Fruit fly (Drosophila melanogaster): ENCODE data around the gene Vml.
A peak's percentile ranks its signal among the peaks of the same experiment; 100 is the strongest.

Vml gene

DNA sequence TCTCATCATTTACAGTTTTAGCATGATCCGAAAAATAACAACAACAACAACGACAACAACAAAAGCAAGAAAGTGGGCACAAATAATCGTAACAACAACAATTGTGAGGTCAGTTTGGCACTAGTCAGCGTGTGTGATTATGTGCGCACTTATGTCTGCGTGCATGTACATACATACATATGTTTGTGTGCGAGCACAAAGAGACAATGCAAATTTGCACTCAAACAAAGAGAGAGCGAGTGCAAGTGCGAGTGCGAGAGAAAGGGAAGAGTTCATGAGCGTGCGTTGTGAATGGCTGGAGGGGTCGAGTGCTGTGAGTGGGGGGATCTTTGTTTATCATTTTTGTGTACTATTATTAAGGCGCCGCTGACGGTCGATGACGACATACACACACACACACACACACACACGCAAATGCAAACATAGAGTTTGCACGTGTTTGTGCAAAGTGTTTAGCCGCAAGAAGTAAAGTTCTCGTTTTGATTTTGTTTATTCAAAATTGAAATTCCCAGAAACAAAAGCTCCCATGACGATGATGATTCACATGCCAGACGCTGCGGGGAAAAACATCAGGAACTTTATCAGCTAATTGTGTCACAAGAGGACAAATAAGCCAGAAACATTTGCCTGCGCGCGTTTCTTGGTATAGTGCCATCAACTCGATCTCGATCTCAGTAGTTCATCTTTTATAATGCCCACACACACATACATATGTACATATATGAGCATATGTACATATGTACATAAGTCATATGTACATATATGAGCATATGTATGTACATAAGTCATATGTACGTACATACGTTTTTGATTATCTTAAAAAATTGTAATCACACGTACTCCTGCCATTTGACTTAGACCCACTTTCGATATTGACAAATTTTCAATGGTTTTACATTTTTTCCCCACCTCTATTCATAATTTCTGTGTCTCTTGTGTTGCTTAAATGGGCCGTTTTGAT is 19.1 kb downstream of the Vml start:
- peak; percentile 34 for TF ChIP-seq CG34367 (tag; optimal IDR thresholded peaks at IDR 0.05)
- peak; percentile 73 for TF ChIP-seq Snoo (tag; optimal IDR thresholded peaks at IDR 0.05)
- peak; percentile 77 for TF ChIP-seq Ets98B (GFP tag; IDR thresholded peaks at IDR 0.05)
- TF ChIP-seq CG32121 (GFP tag; IDR thresholded peaks at IDR 0.05), result peak; percentile 68
- TF ChIP-seq CG4496 (GFP tag; IDR thresholded peaks at IDR 0.05), result peak; percentile 81
- TF ChIP-seq CG9948 (tag; optimal IDR thresholded peaks at IDR 0.05), result peak; percentile 36
- 0 out of 2 replicates have a peak, but pooled peaks have one; percentile 38 for TF ChIP-seq CG12605 (GFP tag; IDR thresholded peaks at IDR 0.05)
- TF ChIP-seq Pif1A (GFP tag; optimal IDR thresholded peaks at IDR 0.05), result peak; percentile 73
- 0 out of 2 replicates have a peak, but pooled peaks have one; percentile 23 for TF ChIP-seq rn (GFP tag; IDR thresholded peaks at IDR 0.05)
- peak; percentile 26 for TF ChIP-seq CG17806 (tag; optimal IDR thresholded peaks at IDR 0.05)
- peak; percentile 47 for TF ChIP-seq CG14655 (GFP tag; optimal IDR thresholded peaks at IDR 0.05)
- no peak for TF ChIP-seq CG10348 (GFP tag; IDR thresholded peaks at IDR 0.05)
- peak; percentile 65 for TF ChIP-seq Pif1B (GFP tag; optimal IDR thresholded peaks at IDR 0.05)
- peak; percentile 30 for TF ChIP-seq CG8301 (tag; optimal IDR thresholded peaks at IDR 0.05)
- peak; percentile 65; the same call in 1 of the 3 replicates for TF ChIP-seq fd96Ca (GFP tag; IDR thresholded peaks at IDR 0.05)
- TF ChIP-seq CG8159 (tag; optimal IDR thresholded peaks at IDR 0.05), result peak; percentile 21
- peak; percentile 6 for TF ChIP-seq CG15710 (tag; optimal IDR thresholded peaks at IDR 0.05)
- no peak for TF ChIP-seq CG13204 (GFP tag; optimal IDR thresholded peaks at IDR 0.05)
- TF ChIP-seq D1 (tag; optimal IDR thresholded peaks at IDR 0.05), result no peak
- TF ChIP-seq gl (tag; optimal IDR thresholded peaks at IDR 0.05), result peak; percentile 28
- peak; percentile 91 for TF ChIP-seq EcR (GFP tag; optimal IDR thresholded peaks at IDR 0.05)

DNA sequence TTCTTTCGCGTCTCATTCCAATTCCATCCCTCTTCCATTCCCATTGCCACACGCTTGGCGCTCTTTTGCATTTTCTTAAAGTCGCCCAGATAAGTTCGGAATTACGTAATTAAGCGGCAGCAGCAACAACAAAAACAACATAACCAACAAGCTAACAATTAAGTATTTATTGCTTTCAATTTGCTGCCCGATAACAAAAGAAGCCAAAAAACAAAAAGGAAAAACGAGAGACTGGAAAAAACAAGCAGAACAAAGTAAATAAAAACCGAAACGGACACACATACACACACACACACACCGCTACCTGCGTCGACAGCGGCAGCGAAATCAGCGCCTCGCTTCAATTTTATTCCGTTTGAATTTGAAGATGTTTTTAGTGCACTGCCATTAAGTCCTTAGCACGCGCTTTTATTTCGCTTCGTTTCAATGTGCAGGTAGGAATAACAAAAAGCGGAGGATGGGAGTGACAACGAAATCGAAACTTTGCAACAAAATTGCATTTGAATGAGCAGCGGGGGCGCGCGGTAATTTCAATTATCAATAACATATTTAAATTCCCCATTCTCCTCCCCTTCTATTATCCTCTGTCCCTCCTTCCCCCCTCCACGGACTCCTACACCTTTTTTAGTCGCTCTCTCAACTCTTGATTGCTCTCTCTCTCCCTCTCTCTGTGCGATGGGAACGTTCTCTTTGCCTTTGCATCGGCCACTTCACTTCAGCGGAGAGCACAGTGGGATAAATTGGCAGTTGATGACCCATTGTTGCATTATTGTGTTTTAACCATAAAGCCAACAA is 20.0 kb downstream of the Vml start, which contains the start of gene Raf:
Gene Raf, plus strand, starts transcription at position 32 of the 795 bp plus-strand sequence.
- no peak for TF ChIP-seq EcR (GFP tag; optimal IDR thresholded peaks at IDR 0.05)
- no peak for TF ChIP-seq CG9948 (tag; optimal IDR thresholded peaks at IDR 0.05)
- no peak for TF ChIP-seq rn (GFP tag; IDR thresholded peaks at IDR 0.05)
- peak; percentile 42; the same call in 1 of the 2 replicates for TF ChIP-seq CG12605 (GFP tag; IDR thresholded peaks at IDR 0.05)
- TF ChIP-seq Pif1A (GFP tag; optimal IDR thresholded peaks at IDR 0.05), result no peak
- no peak for TF ChIP-seq CG15710 (tag; optimal IDR thresholded peaks at IDR 0.05)
- TF ChIP-seq CG8159 (tag; optimal IDR thresholded peaks at IDR 0.05), result no peak
- TF ChIP-seq CG34367 (tag; optimal IDR thresholded peaks at IDR 0.05), result no peak
- TF ChIP-seq Snoo (tag; optimal IDR thresholded peaks at IDR 0.05), result no peak
- 0 out of 2 replicates have a peak, but pooled peaks have one; percentile 54 for TF ChIP-seq Ets98B (GFP tag; IDR thresholded peaks at IDR 0.05)

DNA sequence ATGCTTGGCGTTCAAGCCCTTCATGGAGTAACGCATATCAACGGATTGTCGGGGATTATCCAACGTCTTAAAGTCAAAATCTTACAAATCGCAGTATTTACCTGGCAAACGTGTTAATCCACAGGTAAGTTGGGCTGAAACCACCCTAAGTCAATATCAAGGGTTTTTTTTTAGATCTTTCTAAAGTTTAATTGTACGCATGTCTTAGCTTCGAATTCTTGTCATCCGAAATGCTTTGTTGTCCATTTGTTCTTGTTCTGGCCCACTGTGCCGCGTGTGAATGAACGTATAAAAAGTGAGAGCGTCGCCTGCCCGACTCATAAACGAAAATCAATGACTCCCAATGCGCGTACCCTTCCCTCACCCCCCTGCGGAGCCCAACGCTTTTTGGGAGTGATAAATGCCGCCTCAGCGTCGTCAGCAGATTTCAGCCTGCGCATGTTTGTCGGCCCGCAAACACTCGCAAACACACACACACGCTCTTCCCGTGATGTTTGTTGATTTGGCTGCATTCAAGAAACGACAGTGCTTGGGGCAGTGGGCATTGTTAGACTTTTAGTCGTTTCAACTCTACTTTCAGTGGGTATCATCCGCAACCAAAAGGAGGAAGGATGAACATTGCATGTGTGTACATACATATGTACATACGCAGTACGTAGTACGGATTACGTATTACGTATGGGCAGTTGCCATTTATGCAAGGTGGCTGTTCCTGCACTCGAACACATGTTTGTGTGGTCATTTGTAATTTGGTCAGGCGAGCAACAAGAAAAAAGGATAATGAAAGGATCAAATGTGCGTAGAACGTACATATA is 20.8 kb downstream of the Vml start:
- TF ChIP-seq CG32121 (GFP tag; IDR thresholded peaks at IDR 0.05) (peak; percentile 79), CG8301 (tag; optimal IDR thresholded peaks at IDR 0.05) (peak; percentile 92), fd96Ca (GFP tag; IDR thresholded peaks at IDR 0.05) (peak; percentile 79), CG4496 (GFP tag; IDR thresholded peaks at IDR 0.05) (peak; percentile 86), rn (GFP tag; IDR thresholded peaks at IDR 0.05) (peak; percentile 60; the same call in 1 of the 2 replicates), gl (tag; optimal IDR thresholded peaks at IDR 0.05) (peak; percentile 76), EcR (GFP tag; optimal IDR thresholded peaks at IDR 0.05) (peak; percentile 95), Ets98B (GFP tag; IDR thresholded peaks at IDR 0.05) (no peak; the same call in 1 of the 2 replicates), Snoo (tag; optimal IDR thresholded peaks at IDR 0.05) (peak; percentile 94), CG14655 (GFP tag; optimal IDR thresholded peaks at IDR 0.05) (peak; percentile 96), CG10348 (GFP tag; IDR thresholded peaks at IDR 0.05) (peak; percentile 61; the same call in 1 of the 2 replicates), Pif1A (GFP tag; optimal IDR thresholded peaks at IDR 0.05) (peak; percentile 91), CG15710 (tag; optimal IDR thresholded peaks at IDR 0.05) (peak; percentile 92), Pif1B (GFP tag; optimal IDR thresholded peaks at IDR 0.05) (peak; percentile 88), D1 (tag; optimal IDR thresholded peaks at IDR 0.05) (peak; percentile 88), CG8159 (tag; optimal IDR thresholded peaks at IDR 0.05) (peak; percentile 95), CG17806 (tag; optimal IDR thresholded peaks at IDR 0.05) (peak; percentile 82), CG34367 (tag; optimal IDR thresholded peaks at IDR 0.05) (peak; percentile 90), CG13204 (GFP tag; optimal IDR thresholded peaks at IDR 0.05) (peak; percentile 65), CG9948 (tag; optimal IDR thresholded peaks at IDR 0.05) (peak; percentile 92), CG12605 (GFP tag; IDR thresholded peaks at IDR 0.05) (no peak)

DNA sequence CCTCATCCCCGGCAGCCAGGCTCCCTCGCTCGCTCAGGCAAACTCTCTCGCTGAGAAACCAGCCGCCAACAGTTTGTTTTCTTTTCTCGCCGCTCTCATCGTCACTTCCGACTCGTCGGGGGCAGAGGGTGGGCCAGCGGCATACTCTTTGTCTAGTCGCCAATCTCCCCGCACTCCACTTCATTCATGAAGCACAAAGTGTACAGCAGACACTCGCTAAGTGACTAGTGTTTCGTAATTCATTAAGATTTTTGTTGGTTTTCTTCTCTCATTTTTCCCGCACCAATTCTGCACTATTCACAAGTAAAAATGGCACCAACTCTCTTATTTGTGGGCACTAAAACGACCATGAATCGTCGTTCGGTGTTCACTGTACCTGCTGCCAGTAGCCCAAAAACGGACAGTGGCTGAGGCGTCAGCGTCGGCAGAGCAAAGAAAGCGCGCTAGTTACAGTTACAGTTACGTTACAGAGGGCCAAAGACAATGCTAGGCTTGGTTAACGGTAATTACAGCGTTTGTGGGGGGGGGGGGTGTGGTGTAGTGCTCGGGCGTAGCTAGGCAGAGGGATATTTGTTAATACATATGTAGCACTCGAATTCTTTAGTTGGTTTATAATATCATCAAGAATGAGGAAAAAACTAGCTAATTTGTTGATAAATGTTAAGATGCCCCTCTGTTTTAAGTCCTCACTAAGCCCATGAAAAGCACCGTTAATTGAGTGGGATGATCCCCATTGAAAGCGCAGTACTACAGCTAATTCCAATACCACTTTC is 22.0 kb downstream of the Vml start:
- TF ChIP-seq CG8301 (tag; optimal IDR thresholded peaks at IDR 0.05) (peak; percentile 93), Pif1A (GFP tag; optimal IDR thresholded peaks at IDR 0.05) (peak; percentile 96), CG4496 (GFP tag; IDR thresholded peaks at IDR 0.05) (peak; percentile 98), CG15710 (tag; optimal IDR thresholded peaks at IDR 0.05) (peak; percentile 93), Snoo (tag; optimal IDR thresholded peaks at IDR 0.05) (peak; percentile 89), CG34367 (tag; optimal IDR thresholded peaks at IDR 0.05) (peak; percentile 90), CG17806 (tag; optimal IDR thresholded peaks at IDR 0.05) (peak; percentile 88), CG10348 (GFP tag; IDR thresholded peaks at IDR 0.05) (peak; percentile 86), CG8159 (tag; optimal IDR thresholded peaks at IDR 0.05) (peak; percentile 90), CG13204 (GFP tag; optimal IDR thresholded peaks at IDR 0.05) (peak; percentile 86), EcR (GFP tag; optimal IDR thresholded peaks at IDR 0.05) (peak; percentile 53), CG14655 (GFP tag; optimal IDR thresholded peaks at IDR 0.05) (peak; percentile 94), Pif1B (GFP tag; optimal IDR thresholded peaks at IDR 0.05) (peak; percentile 94), fd96Ca (GFP tag; IDR thresholded peaks at IDR 0.05) (peak; percentile 98), gl (tag; optimal IDR thresholded peaks at IDR 0.05) (peak; percentile 71), CG9948 (tag; optimal IDR thresholded peaks at IDR 0.05) (peak; percentile 89), CG12605 (GFP tag; IDR thresholded peaks at IDR 0.05) (peak; percentile 94), Ets98B (GFP tag; IDR thresholded peaks at IDR 0.05) (peak; percentile 98), CG32121 (GFP tag; IDR thresholded peaks at IDR 0.05) (peak; percentile 96), rn (GFP tag; IDR thresholded peaks at IDR 0.05) (peak; percentile 89), D1 (tag; optimal IDR thresholded peaks at IDR 0.05) (peak; percentile 42)

Data from whole organism, pupa.